Fruit fly (Drosophila melanogaster) whole organism, embryonic: ENCODE results near the gene eloF.

Source experiments
- Aef1 ChIP-seq: fragments of 200-800 bp; sonication (Bioruptor generic); IDR thresholded peaks from 3 replicates; pipeline ENCODE4 v1.3.6; 2022; ENCODE audit warnings: missing biosample characterization, missing genetic modification characterization
- Antp ChIP-seq: fragments of 200-800 bp; sonication (Bioruptor generic); optimal IDR thresholded peaks from 3 replicates; lab custom pipeline; 2016; ENCODE audit warnings: missing biosample characterization, missing genetic modification characterization
- Atf3 ChIP-seq: fragments of 200-800 bp; sonication (Bioruptor generic); optimal IDR thresholded peaks from 3 replicates; lab custom pipeline; 2016; ENCODE audit warnings: missing biosample characterization, missing genetic modification characterization
- Bgb ChIP-seq: fragments of 200-800 bp; sonication (Bioruptor generic); IDR thresholded peaks from 2 replicates; pipeline ENCODE4 v1.3.6; 2022; ENCODE audit warnings: missing biosample characterization, missing genetic modification characterization; ENCODE audit not compliant: partially characterized antibody
- C15 ChIP-seq: fragments of 200-800 bp; sonication (Bioruptor generic); IDR thresholded peaks from 3 replicates; pipeline ENCODE4 v1.3.6; 2022; ENCODE audit warnings: missing biosample characterization, missing genetic modification characterization
- CG10654 ChIP-seq: fragments of 200-800 bp; sonication (Bioruptor generic); optimal IDR thresholded peaks from 2 replicates; lab custom pipeline; 2016; ENCODE audit warnings: missing biosample characterization, missing genetic modification characterization
- CG10959 ChIP-seq: fragments of 200-800 bp; sonication (Bioruptor generic); IDR thresholded peaks from 2 replicates; pipeline ENCODE4 v1.3.6; 2022; ENCODE audit warnings: missing biosample characterization, missing genetic modification characterization
- CG12659 ChIP-seq: fragments of 200-800 bp; sonication (Bioruptor generic); optimal IDR thresholded peaks from 3 replicates; lab custom pipeline; 2017; ENCODE audit warnings: mild to moderate bottlenecking, missing biosample characterization, missing genetic modification reagents, missing genetic modification characterization
- CG13894 ChIP-seq: fragments of 200-800 bp; sonication (Bioruptor generic); optimal IDR thresholded peaks from 3 replicates; lab custom pipeline; 2018; ENCODE audit warnings: missing biosample characterization, mild to moderate bottlenecking, missing genetic modification characterization, moderate library complexity
- CG14050 ChIP-seq: fragments of 200-800 bp; sonication (Bioruptor generic); IDR thresholded peaks from 3 replicates; pipeline ENCODE4 v1.3.6; 2022; ENCODE audit warnings: missing biosample characterization, missing genetic modification characterization
- CG1603 ChIP-seq: fragments of 200-800 bp; sonication (Bioruptor generic); optimal IDR thresholded peaks from 2 replicates; lab custom pipeline; 2019; ENCODE audit warnings: missing biosample characterization, mild to moderate bottlenecking, missing genetic modification characterization, moderate library complexity
- CG16863 ChIP-seq: fragments of 200-800 bp; sonication (Bioruptor generic); optimal IDR thresholded peaks from 3 replicates; lab custom pipeline; 2016; ENCODE audit warnings: missing biosample characterization, missing genetic modification characterization
- CG2712 ChIP-seq: fragments of 200-800 bp; optimal IDR thresholded peaks from 3 replicates; lab custom pipeline; 2019; ENCODE audit warnings: missing biosample characterization, mild to moderate bottlenecking, missing genetic modification characterization, moderate library complexity
- CG2889 ChIP-seq: fragments of 200-800 bp; sonication (Bioruptor generic); IDR thresholded peaks from 3 replicates; pipeline ENCODE4 v1.3.6; 2022; ENCODE audit warnings: missing biosample characterization, missing genetic modification characterization
- CG4707 ChIP-seq: fragments of 200-800 bp; sonication (Bioruptor generic); optimal IDR thresholded peaks from 2 replicates; lab custom pipeline; 2018; ENCODE audit warnings: missing biosample characterization, mild to moderate bottlenecking, missing genetic modification characterization, moderate library complexity
- CG5245 ChIP-seq: fragments of 200-800 bp; sonication (Bioruptor generic); optimal IDR thresholded peaks from 3 replicates; lab custom pipeline; 2016; ENCODE audit warnings: missing biosample characterization, missing genetic modification characterization
- CG6854 ChIP-seq: fragments of 200-800 bp; sonication (Bioruptor generic); optimal IDR thresholded peaks from 3 replicates; lab custom pipeline; 2017; ENCODE audit warnings: missing biosample characterization, mild to moderate bottlenecking, missing genetic modification characterization
- CG8924 ChIP-seq: fragments of 200-800 bp; optimal IDR thresholded peaks from 3 replicates; lab custom pipeline; 2019; ENCODE audit warnings: missing biosample characterization, mild to moderate bottlenecking, missing genetic modification characterization, moderate library complexity
- CG9215 ChIP-seq: fragments of 200-800 bp; sonication (Bioruptor generic); IDR thresholded peaks from 2 replicates; pipeline ENCODE4 v1.3.6; 2022; ENCODE audit warnings: missing biosample characterization, missing genetic modification characterization
- CG9437 ChIP-seq: fragments of 200-800 bp; sonication (Bioruptor generic); optimal IDR thresholded peaks from 2 replicates; lab custom pipeline; 2018; ENCODE audit warnings: missing biosample characterization, mild to moderate bottlenecking, missing genetic modification characterization
- CG9609 ChIP-seq: fragments of 200-800 bp; sonication (Bioruptor generic); optimal IDR thresholded peaks from 3 replicates; lab custom pipeline; 2016; ENCODE audit warnings: missing biosample characterization, missing genetic modification characterization
- Deaf1 ChIP-seq: fragments of 200-800 bp; optimal IDR thresholded peaks from 3 replicates; lab custom pipeline; 2019; ENCODE audit warnings: missing biosample characterization, mild to moderate bottlenecking, missing genetic modification characterization, moderate library complexity
- HHEX ChIP-seq: fragments of 200-800 bp; sonication (Bioruptor generic); optimal IDR thresholded peaks from 3 replicates; lab custom pipeline; 2017; ENCODE audit warnings: missing biosample characterization, mild to moderate bottlenecking, missing genetic modification characterization, missing genetic modification reagents
- Hand ChIP-seq: fragments of 200-800 bp; sonication (Bioruptor generic); optimal IDR thresholded peaks from 2 replicates; lab custom pipeline; 2017; ENCODE audit warnings: mild to moderate bottlenecking, missing biosample characterization, missing genetic modification reagents, missing genetic modification characterization
- Hr78 ChIP-seq, 2 experiments: fragments of 200-800 bp in 1 of 2; fragments of >200 bp in 1 of 2; sonication (Bioruptor generic) in 1 of 2; optimal IDR thresholded peaks; 2 replicates each; lab custom pipeline; 2017 to 2019; ENCODE audit warnings: missing biosample characterization in 2 of 2, missing genetic modification characterization in 2 of 2, mild to moderate bottlenecking in 1 of 2, moderate library complexity in 1 of 2
- NC2β ChIP-seq: fragments of 200-800 bp; sonication (Bioruptor generic); optimal IDR thresholded peaks from 2 replicates; lab custom pipeline; 2016; ENCODE audit warnings: missing biosample characterization, missing genetic modification characterization
- Neu2 ChIP-seq: fragments of 200-800 bp; sonication (Bioruptor generic); optimal IDR thresholded peaks from 3 replicates; lab custom pipeline; 2016; ENCODE audit warnings: missing biosample characterization, missing genetic modification characterization, borderline replicate concordance
- Optix ChIP-seq: fragments of 200-800 bp; sonication (Bioruptor generic); IDR thresholded peaks from 3 replicates; pipeline ENCODE4 v1.3.6; 2022; ENCODE audit warnings: missing biosample characterization, missing genetic modification characterization
- Sin3A ChIP-seq: fragments of >200 bp; optimal IDR thresholded peaks from 2 replicates; lab custom pipeline; 2018
- Taf1 ChIP-seq: fragments of 200-800 bp; sonication (Bioruptor generic); IDR thresholded peaks from 2 replicates; pipeline ENCODE4 v1.3.6; 2022; ENCODE audit warnings: missing biosample characterization, missing genetic modification characterization
- amos ChIP-seq: fragments of 200-800 bp; sonication (Bioruptor generic); IDR thresholded peaks from 2 replicates; pipeline ENCODE4 v1.3.6; 2022; ENCODE audit warnings: missing biosample characterization, missing genetic modification characterization; ENCODE audit not compliant: partially characterized antibody
- ara ChIP-seq: fragments of 200-800 bp; sonication (Bioruptor generic); IDR thresholded peaks from 2 replicates; pipeline ENCODE4 v1.3.6; 2022; ENCODE audit warnings: missing biosample characterization, missing genetic modification characterization
- ash1 ChIP-seq: fragments of 200-800 bp; sonication (Bioruptor generic); optimal IDR thresholded peaks from 2 replicates; lab custom pipeline; 2018; ENCODE audit warnings: missing biosample characterization, mild to moderate bottlenecking, missing genetic modification characterization
- bowl ChIP-seq: fragments of 200-800 bp; sonication (Bioruptor generic); IDR thresholded peaks from 2 replicates; pipeline ENCODE4 v1.3.6; 2022; ENCODE audit warnings: missing biosample characterization, missing genetic modification characterization
- cato ChIP-seq: fragments of 200-800 bp; sonication (Bioruptor generic); optimal IDR thresholded peaks from 2 replicates; lab custom pipeline; 2016; ENCODE audit warnings: missing biosample characterization, missing genetic modification characterization, borderline replicate concordance
- chif ChIP-seq, 2 experiments: fragments of 200-800 bp; sonication (Bioruptor generic); optimal IDR thresholded peaks; 3 replicates each; lab custom pipeline; 2016; ENCODE audit warnings: missing biosample characterization in 2 of 2, missing genetic modification characterization in 2 of 2
- corto ChIP-seq: fragments of 200-800 bp; sonication (Bioruptor generic); optimal IDR thresholded peaks from 2 replicates; lab custom pipeline; 2016; ENCODE audit warnings: missing biosample characterization, mild to moderate bottlenecking, missing genetic modification characterization, moderate library complexity
- dmrt99B ChIP-seq: fragments of 200-800 bp; sonication (Bioruptor generic); optimal IDR thresholded peaks from 2 replicates; lab custom pipeline; 2018; ENCODE audit warnings: missing biosample characterization, mild to moderate bottlenecking, missing genetic modification characterization, moderate library complexity
- fd96Cb ChIP-seq: fragments of 200-800 bp; sonication (Bioruptor generic); optimal IDR thresholded peaks from 2 replicates; lab custom pipeline; 2018; ENCODE audit warnings: missing biosample characterization, mild to moderate bottlenecking, missing genetic modification characterization, moderate library complexity
- hkb ChIP-seq, 2 experiments: fragments of 200-800 bp in 1 of 2; fragments of >200 bp in 1 of 2; sonication (Bioruptor generic) in 1 of 2; IDR thresholded peaks in 1 of 2; optimal IDR thresholded peaks in 1 of 2; 2 replicates each; pipeline versions ENCODE4 v1.3.6 to Lab custom; 2017 to 2022; ENCODE audit warnings: missing biosample characterization in 1 of 2, missing genetic modification characterization in 1 of 2
- insv ChIP-seq, 2 experiments: fragments of 200-800 bp; sonication (Bioruptor generic); optimal IDR thresholded peaks; 3 replicates each; lab custom pipeline; 2016 to 2018; ENCODE audit warnings: missing biosample characterization in 2 of 2, missing genetic modification characterization in 2 of 2
- jigr1 ChIP-seq: fragments of 200-800 bp; sonication (Bioruptor generic); IDR thresholded peaks from 3 replicates; pipeline ENCODE4 v1.3.6; 2022; ENCODE audit warnings: missing biosample characterization, missing genetic modification characterization
- luna ChIP-seq: fragments of 200-800 bp; sonication (Bioruptor generic); optimal IDR thresholded peaks from 2 replicates; lab custom pipeline; 2016; ENCODE audit warnings: missing biosample characterization, missing genetic modification characterization
- nmo ChIP-seq: fragments of 200-800 bp; sonication (Bioruptor generic); optimal IDR thresholded peaks from 2 replicates; lab custom pipeline; 2018; ENCODE audit warnings: missing biosample characterization, mild to moderate bottlenecking, missing genetic modification characterization, moderate library complexity
- oc ChIP-seq: fragments of 200-800 bp; sonication (Bioruptor generic); optimal IDR thresholded peaks from 2 replicates; lab custom pipeline; 2018; ENCODE audit warnings: missing biosample characterization, mild to moderate bottlenecking, missing genetic modification characterization, moderate library complexity
- phol ChIP-seq: fragments of 200-800 bp; sonication (Bioruptor generic); optimal IDR thresholded peaks from 3 replicates; lab custom pipeline; 2018; ENCODE audit warnings: missing biosample characterization, mild to moderate bottlenecking, missing genetic modification characterization, moderate library complexity
- run ChIP-seq: fragments of 200-800 bp; sonication (Bioruptor generic); optimal IDR thresholded peaks from 3 replicates; lab custom pipeline; 2018; ENCODE audit warnings: missing biosample characterization, mild to moderate bottlenecking, missing genetic modification characterization
- slbo ChIP-seq: fragments of 200-800 bp; sonication (Bioruptor generic); IDR thresholded peaks from 2 replicates; pipeline ENCODE4 v1.3.6; 2022; ENCODE audit warnings: missing biosample characterization, missing genetic modification characterization
- z ChIP-seq: fragments of 200-800 bp; sonication (Bioruptor generic); IDR thresholded peaks from 3 replicates; pipeline ENCODE4 v1.3.6; 2022; ENCODE audit warnings: missing biosample characterization, missing genetic modification characterization

The eloF gene

DNA sequence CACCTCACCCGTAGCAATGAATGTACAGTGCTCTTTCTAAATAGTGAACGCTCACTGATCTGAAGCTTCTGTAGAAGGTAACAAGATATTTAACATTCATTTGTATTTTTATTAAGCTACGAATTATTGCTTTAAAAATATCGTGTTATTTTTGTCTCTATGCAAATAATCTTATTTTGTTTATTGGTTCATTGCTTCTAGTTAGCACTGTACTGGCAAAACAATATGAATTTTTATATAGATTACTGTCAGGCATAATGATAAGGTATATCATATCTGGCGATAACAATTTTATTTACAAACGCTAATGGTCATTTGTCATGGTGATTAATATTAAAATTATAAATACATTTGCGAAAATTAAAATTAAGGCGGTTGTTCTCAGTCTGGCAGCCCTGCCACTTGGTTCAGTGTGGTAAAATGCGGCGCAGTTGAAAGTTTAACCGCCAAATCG is 42.4 kb upstream of the eloF start, which contains the start of gene CG9471 (continued):
- TF ChIP-seq dmrt99B (tag; lab: Kevin White, UChicago): peak; percentile 91
- no peak for TF ChIP-seq amos (GFP tag; lab: Robert Waterston, UW)
- TF ChIP-seq CG9609 (GFP tag; lab: Kevin White, UChicago): peak; percentile 84
- peak; percentile 80; the same call in 2 of the 3 replicates for TF ChIP-seq jigr1 (GFP tag; lab: Robert Waterston, UW)
- no peak for TF ChIP-seq ash1 (GFP tag; lab: Kevin White, UChicago)
- TF ChIP-seq nmo (GFP tag; lab: Kevin White, UChicago): peak; percentile 92
- peak in 1 of 2 experiments; percentile 55 for TF ChIP-seq insv (GFP tag; optimal IDR thresholded peaks at IDR 0.05; lab: Kevin White, UChicago)
- peak; percentile 85 for TF ChIP-seq CG6854 (GFP tag; lab: Kevin White, UChicago)
- TF ChIP-seq CG13894: peak; percentile 87
- TF ChIP-seq Bgb: peak; percentile 15; the same call in 1 of the 2 replicates
- peak; percentile 88 for TF ChIP-seq Taf1 (GFP tag; lab: Robert Waterston, UW)
- peak; percentile 89 for TF ChIP-seq CG2889
- peak; percentile 84 for TF ChIP-seq CG1603 (tag; lab: Kevin White, UChicago)
- peak; percentile 65 for TF ChIP-seq Neu2
- peak; percentile 32; the same call in 2 of the 3 replicates for TF ChIP-seq z (GFP tag; lab: Robert Waterston, UW)
- peak; percentile 92 for TF ChIP-seq CG2712 (tag; lab: Kevin White, UChicago)
- TF ChIP-seq hkb (optimal IDR thresholded peaks at IDR 0.05; lab: Kevin White, UChicago): no peak
- peak; percentile 95 for TF ChIP-seq hkb (GFP tag; IDR thresholded peaks at IDR 0.05; lab: Robert Waterston, UW)
- peak; percentile 87 for TF ChIP-seq CG9215 (GFP tag; lab: Robert Waterston, UW)
- TF ChIP-seq Sin3A (lab: Kevin White, UChicago): no peak
- TF ChIP-seq CG5245 (GFP tag; lab: Kevin White, UChicago): peak; percentile 77
- TF ChIP-seq oc (tag; lab: Kevin White, UChicago): peak; percentile 83
- peak; percentile 73 for TF ChIP-seq Deaf1 (tag; lab: Kevin White, UChicago)
- TF ChIP-seq CG4707: peak; percentile 73
- TF ChIP-seq HHEX (GFP tag; lab: Kevin White, UChicago): peak; percentile 93
- peak; percentile 82 for TF ChIP-seq CG9437 (GFP tag; lab: Kevin White, UChicago)
- peak; percentile 89 for TF ChIP-seq CG10654 (GFP tag; lab: Kevin White, UChicago)
- TF ChIP-seq Antp (GFP tag; lab: Kevin White, UChicago): peak; percentile 89
- peak; percentile 85 to 89 for TF ChIP-seq chif (GFP tag; optimal IDR thresholded peaks at IDR 0.05; lab: Kevin White, UChicago)
- TF ChIP-seq Atf3 (GFP tag; lab: Kevin White, UChicago): peak; percentile 83
- TF ChIP-seq ara (GFP tag; lab: Robert Waterston, UW): peak; percentile 91
- peak; percentile 86 for TF ChIP-seq corto (GFP tag; lab: Kevin White, UChicago)
- peak; percentile 90 for TF ChIP-seq CG14050 (GFP tag; lab: Robert Waterston, UW)
- peak; percentile 89 for TF ChIP-seq phol (tag; lab: Kevin White, UChicago)
- peak; percentile 93 for TF ChIP-seq Hand
- TF ChIP-seq C15 (GFP tag; lab: Robert Waterston, UW): peak; percentile 71; the same call in 1 of the 3 replicates
- peak; percentile 48; the same call in 1 of the 3 replicates for TF ChIP-seq Optix
- TF ChIP-seq CG12659 (GFP tag; lab: Kevin White, UChicago): peak; percentile 93
- peak; percentile 96 for TF ChIP-seq slbo (GFP tag; lab: Robert Waterston, UW)
- peak; percentile 75 for TF ChIP-seq run (tag; lab: Kevin White, UChicago)
- TF ChIP-seq fd96Cb: peak; percentile 92
- TF ChIP-seq CG10959 (GFP tag; lab: Robert Waterston, UW): peak; percentile 81
- TF ChIP-seq cato: peak; percentile 83
- peak; percentile 72 for TF ChIP-seq luna (GFP tag; lab: Kevin White, UChicago)
- TF ChIP-seq bowl (GFP tag; lab: Robert Waterston, UW): peak; percentile 85
- peak; percentile 86 for TF ChIP-seq CG16863 (GFP tag; lab: Kevin White, UChicago)
- peak; percentile 89 for TF ChIP-seq NC2β (GFP tag; lab: Kevin White, UChicago)
- peak; percentile 91 for TF ChIP-seq Aef1 (GFP tag; lab: Robert Waterston, UW)
- TF ChIP-seq Hr78 (GFP tag; optimal IDR thresholded peaks at IDR 0.05; lab: Kevin White, UChicago): peak in 1 of 2 experiments; percentile 73
- peak; percentile 93 for TF ChIP-seq CG8924 (tag; lab: Kevin White, UChicago)
